Worm (Caenorhabditis elegans) whole organism, midembryonic: ENCODE data around the gene bckd-1A.
A peak's percentile ranks its signal among the peaks of the same experiment; 100 is the strongest.

Source experiments
- T22C8.4 ChIP-seq: fragments of 200-800 bp; sonication (Bioruptor generic); IDR thresholded peaks from 2 replicates; pipeline ENCODE4 v1.3.6; 2022; ENCODE audit warnings: missing genetic modification characterization, missing compliant biosample characterization
- cog-1 ChIP-seq: sonication (generic microtip); optimal IDR thresholded peaks from 2 replicates; lab custom pipeline; 2016; ENCODE audit warnings: missing genetic modification characterization, missing compliant biosample characterization
- flt-1 ChIP-seq: fragments of 200-800 bp; sonication (Bioruptor generic); IDR thresholded peaks from 2 replicates; pipeline ENCODE4 v1.3.6; 2022; ENCODE audit warnings: missing genetic modification characterization, missing compliant biosample characterization
- klf-2 ChIP-seq: fragments of 200-800 bp; sonication (Bioruptor generic); conservative IDR thresholded peaks from 2 replicates; pipeline ENCODE4 v1.3.6; 2022; ENCODE audit warnings: missing genetic modification reagents, missing genetic modification characterization, missing compliant biosample characterization
- med-1 ChIP-seq: sonication (generic microtip); optimal IDR thresholded peaks from 2 replicates; lab custom pipeline; 2017; ENCODE audit warnings: missing genetic modification characterization, mild to moderate bottlenecking, missing compliant biosample characterization, antibody characterized with exemption, missing genetic modification reagents; ENCODE audit not compliant: insufficient read depth
- ref-1 ChIP-seq: fragments of 200-800 bp; sonication (Bioruptor generic); conservative IDR thresholded peaks from 2 replicates; pipeline ENCODE4 v1.3.6; 2022; ENCODE audit warnings: missing genetic modification reagents, missing genetic modification characterization, missing compliant biosample characterization
- tab-1 ChIP-seq: fragments of 200-800 bp; sonication (Bioruptor generic); IDR thresholded peaks from 2 replicates; pipeline ENCODE4 v1.3.6; 2022; ENCODE audit warnings: missing genetic modification characterization, missing compliant biosample characterization
- ztf-23 ChIP-seq: fragments of 200-800 bp; sonication (Bioruptor generic); IDR thresholded peaks from 2 replicates; pipeline ENCODE4 v1.3.6; 2022; ENCODE audit warnings: missing genetic modification reagents, missing genetic modification characterization, missing compliant biosample characterization
- ztf-29 ChIP-seq: fragments of 200-800 bp; sonication (Bioruptor generic); IDR thresholded peaks from 2 replicates; pipeline ENCODE4 v1.3.6; 2022; ENCODE audit warnings: missing genetic modification reagents, missing genetic modification characterization, missing compliant biosample characterization

The bckd-1A gene

ce11 chrIII:13002098-13002497 is 29.8 kb upstream of the bckd-1A start, which contains the start of gene ZK1010.10:
TSS of gene ZK1010.10 (plus strand) at chrIII:13002383.
- TF ChIP-seq ztf-23 (GFP tag; lab: Robert Waterston, UW): peak; percentile 51; the same call in 1 of the 2 replicates
- no peak for TF ChIP-seq T22C8.4
- TF ChIP-seq flt-1 (GFP tag; lab: Robert Waterston, UW): no peak
- peak; percentile 6 for TF ChIP-seq cog-1
- TF ChIP-seq ztf-29: no peak

- TF ChIP-seq T22C8.4 (no peak), flt-1 (GFP tag; lab: Robert Waterston, UW) (no peak), ztf-23 (GFP tag; lab: Robert Waterston, UW) (no peak), cog-1 (no peak), klf-2 (GFP tag; lab: Robert Waterston, UW) (no peak), ref-1 (GFP tag; lab: Robert Waterston, UW) (no peak), med-1 (GFP tag; lab: Kevin White, UChicago) (no peak), ztf-29 (no peak), tab-1 (GFP tag; lab: Robert Waterston, UW) (no peak)
Measured at ce11 chrIII:13000457-13000856, 28.2 kb upstream of the bckd-1A start, which contains the start of gene ZK1010.8. TSS of gene ZK1010.8 (minus strand) at chrIII:13000670.

- TF ChIP-seq ref-1 (GFP tag; lab: Robert Waterston, UW): no peak
- TF ChIP-seq ztf-23 (GFP tag; lab: Robert Waterston, UW): no peak
- TF ChIP-seq cog-1: no peak
- no peak for TF ChIP-seq med-1 (GFP tag; lab: Kevin White, UChicago)
- no peak for TF ChIP-seq klf-2 (GFP tag; lab: Robert Waterston, UW)
- no peak for TF ChIP-seq ztf-29
- TF ChIP-seq T22C8.4: no peak
- TF ChIP-seq tab-1 (GFP tag; lab: Robert Waterston, UW): no peak
- TF ChIP-seq flt-1 (GFP tag; lab: Robert Waterston, UW): no peak
Measured at ce11 chrIII:12998252-12998651, 26.0 kb upstream of the bckd-1A start.

- TF ChIP-seq ref-1 (GFP tag; lab: Robert Waterston, UW): no peak
- TF ChIP-seq klf-2 (GFP tag; lab: Robert Waterston, UW): no peak
- no peak for TF ChIP-seq T22C8.4
- no peak for TF ChIP-seq ztf-23 (GFP tag; lab: Robert Waterston, UW)
Measured at ce11 chrIII:12993607-12994006, 21.3 kb upstream of the bckd-1A start, which contains the start of gene col-97. TSS of gene col-97 (minus strand) at chrIII:12993707.

- TF ChIP-seq med-1 (GFP tag; lab: Kevin White, UChicago) (no peak), ztf-29 (no peak), ref-1 (GFP tag; lab: Robert Waterston, UW) (no peak), flt-1 (GFP tag; lab: Robert Waterston, UW) (no peak), T22C8.4 (no peak), klf-2 (GFP tag; lab: Robert Waterston, UW) (no peak), tab-1 (GFP tag; lab: Robert Waterston, UW) (no peak), ztf-23 (GFP tag; lab: Robert Waterston, UW) (no peak), cog-1 (no peak)
Measured at ce11 chrIII:12993055-12993454, 20.8 kb upstream of the bckd-1A start.

ce11 chrIII:12990997-12991396 is 18.7 kb upstream of the bckd-1A start, which contains the start of gene ZK1010.12:
TSS of gene ZK1010.12 (plus strand) at chrIII:12991297.
- no peak for TF ChIP-seq T22C8.4
- no peak for TF ChIP-seq klf-2 (GFP tag; lab: Robert Waterston, UW)
- TF ChIP-seq tab-1 (GFP tag; lab: Robert Waterston, UW): no peak
- no peak for TF ChIP-seq flt-1 (GFP tag; lab: Robert Waterston, UW)
- TF ChIP-seq ref-1 (GFP tag; lab: Robert Waterston, UW): no peak
- TF ChIP-seq med-1 (GFP tag; lab: Kevin White, UChicago): no peak
- no peak for TF ChIP-seq cog-1
- no peak for TF ChIP-seq ztf-23 (GFP tag; lab: Robert Waterston, UW)

ce11 chrIII:12987418-12987817 is 15.1 kb upstream of the bckd-1A start, which contains the start of gene ZK1010.5:
TSS of gene ZK1010.5 (minus strand) at chrIII:12987518.
- TF ChIP-seq T22C8.4 (0 out of 2 replicates have a peak, but pooled peaks have one; percentile 38), ref-1 (GFP tag; lab: Robert Waterston, UW) (no peak)

ce11 chrIII:12980770-12981169 is 8.5 kb upstream of the bckd-1A start, which contains the start of gene ZK1010.4:
TSS of gene ZK1010.4 (plus strand) at chrIII:12981070.
- TF ChIP-seq tab-1 (GFP tag; lab: Robert Waterston, UW): no peak
- no peak for TF ChIP-seq ztf-23 (GFP tag; lab: Robert Waterston, UW)

- TF ChIP-seq T22C8.4: peak; percentile 26; the same call in 1 of the 2 replicates
- TF ChIP-seq tab-1 (GFP tag; lab: Robert Waterston, UW): no peak
- TF ChIP-seq ztf-23 (GFP tag; lab: Robert Waterston, UW): 0 out of 2 replicates have a peak, but pooled peaks have one; percentile 25
- TF ChIP-seq med-1 (GFP tag; lab: Kevin White, UChicago): no peak
- no peak for TF ChIP-seq ref-1 (GFP tag; lab: Robert Waterston, UW)
- no peak for TF ChIP-seq flt-1 (GFP tag; lab: Robert Waterston, UW)
- TF ChIP-seq cog-1: peak; percentile 10
- no peak for TF ChIP-seq klf-2 (GFP tag; lab: Robert Waterston, UW)
- TF ChIP-seq ztf-29: no peak
Measured at ce11 chrIII:12978473-12979174, 6.3 kb upstream of the bckd-1A start, which contains the start of the genes ubq-2 and frg-1. TSS of gene ubq-2 (minus strand) at chrIII:12978523. TSS of gene frg-1 (plus strand) at chrIII:12979162.

ce11 chrIII:12977559-12977958 is 5.3 kb upstream of the bckd-1A start, which contains the start of gene ZK1010.2:
TSS of gene ZK1010.2 (minus strand) at chrIII:12977862.
- TF ChIP-seq cog-1 (no peak), T22C8.4 (no peak), flt-1 (GFP tag; lab: Robert Waterston, UW) (no peak), ztf-29 (no peak), ref-1 (GFP tag; lab: Robert Waterston, UW) (no peak)
